Worm (Caenorhabditis elegans) whole organism, young adult: ENCODE data around the gene lim-6.

Experiments used
- egrh-3 ChIP-seq: fragments of 200-800 bp; sonication (Bioruptor generic); IDR thresholded peaks from 2 replicates; pipeline ENCODE4 v1.3.6; 2022; ENCODE audit warnings: missing genetic modification reagents, missing genetic modification characterization, missing compliant biosample characterization
- him-1 ChIP-seq: sonication (generic microtip); optimal IDR thresholded peaks from 2 replicates; lab custom pipeline; 2016; ENCODE audit warnings: missing genotype, missing genetic modification reagents, missing genetic modification characterization, missing compliant biosample characterization
- nhr-179 ChIP-seq: sonication (generic microtip); optimal IDR thresholded peaks from 2 replicates; lab custom pipeline; 2016; ENCODE audit warnings: mild to moderate bottlenecking, missing genetic modification characterization, missing compliant biosample characterization
- snpc-1.1 ChIP-seq: sonication (generic microtip); optimal IDR thresholded peaks from 2 replicates; lab custom pipeline; 2017; ENCODE audit warnings: missing genetic modification characterization, mild to moderate bottlenecking, missing compliant biosample characterization, antibody characterized with exemption, moderate library complexity, missing genotype, missing genetic modification reagents; ENCODE audit not compliant: insufficient read depth
- snpc-4 ChIP-seq, 5 experiments: fragments of 150-350 bp in 1 of 5; sonication (generic microtip) in 4 of 5; optimal IDR thresholded peaks; 2 replicates each; lab custom pipeline; 2014 to 2018; ENCODE audit warnings: missing genetic modification characterization in 5 of 5, missing biosample characterization in 3 of 5, antibody characterized with exemption in 2 of 5, mild to moderate bottlenecking in 2 of 5, missing compliant biosample characterization in 2 of 5, missing genotype in 2 of 5, moderate library complexity in 2 of 5, missing genetic modification reagents in 1 of 5
- unc-62 ChIP-seq: fragments of 150-350 bp; optimal IDR thresholded peaks from 2 replicates; lab custom pipeline; 2014; ENCODE audit warnings: missing biosample characterization, missing genetic modification reagents, missing genetic modification characterization

- TF ChIP-seq snpc-4 (GFP tag; optimal IDR thresholded peaks at IDR 0.05; lab: Kevin White, UChicago) = no peak
- TF ChIP-seq snpc-4 (tag; optimal IDR thresholded peaks at IDR 0.05; lab: Kevin White, UChicago) = peak in 1 of 4 experiments; percentile 43
- no peak for TF ChIP-seq nhr-179
- TF ChIP-seq snpc-1.1 (tag; lab: Kevin White, UChicago) = no peak
- TF ChIP-seq egrh-3 = no peak
- no peak for TF ChIP-seq unc-62 (GFP tag; lab: Kevin White, UChicago)
- peak; percentile 50 for TF ChIP-seq him-1
These were observed 17.4 kb downstream of the lim-6 start for ce11 chrX:1089676-1090075.
